Worm (Caenorhabditis elegans) whole organism, young adult: ENCODE data around the gene srxa-13.

Source experiments
- B0261.1 ChIP-seq: sonication (generic microtip); optimal IDR thresholded peaks from 2 replicates; lab custom pipeline; 2016; ENCODE audit warnings: mild to moderate bottlenecking, missing genetic modification characterization, moderate library complexity, missing compliant biosample characterization
- B0336.3 ChIP-seq: fragments of 200-800 bp; sonication (Bioruptor generic); IDR thresholded peaks from 2 replicates; pipeline ENCODE4 v1.3.6; 2022; ENCODE audit warnings: missing genetic modification characterization, missing compliant biosample characterization
- C06A6.2 ChIP-seq: fragments of 200-800 bp; sonication (Bioruptor generic); conservative IDR thresholded peaks from 2 replicates; pipeline ENCODE4 v1.3.6; 2022; ENCODE audit warnings: missing genetic modification characterization, missing compliant biosample characterization
- F33H1.4 ChIP-seq: fragments of 200-800 bp; sonication (Bioruptor generic); IDR thresholded peaks from 2 replicates; pipeline ENCODE4 v1.3.6; 2022; ENCODE audit warnings: missing genetic modification reagents, missing genetic modification characterization, missing compliant biosample characterization
- F57A8.1 ChIP-seq: fragments of 200-800 bp; sonication (Bioruptor generic); optimal IDR thresholded peaks from 2 replicates; lab custom pipeline; 2018; ENCODE audit warnings: mild to moderate bottlenecking, missing genetic modification characterization, moderate library complexity, missing compliant biosample characterization
- T07F8.4 ChIP-seq: sonication (generic microtip); optimal IDR thresholded peaks from 2 replicates; lab custom pipeline; 2016; ENCODE audit warnings: mild to moderate bottlenecking, missing genetic modification characterization, moderate library complexity, missing compliant biosample characterization
- T26A5.8 ChIP-seq: sonication (generic microtip); optimal IDR thresholded peaks from 2 replicates; lab custom pipeline; 2016; ENCODE audit warnings: missing genetic modification characterization, missing compliant biosample characterization
- Y53G8AR.9 ChIP-seq: fragments of 200-800 bp; sonication (Bioruptor generic); conservative IDR thresholded peaks from 2 replicates; pipeline ENCODE4 v1.3.6; 2022; ENCODE audit warnings: missing genetic modification reagents, missing genetic modification characterization, missing compliant biosample characterization
- Y95B8A.8 ChIP-seq: fragments of 200-800 bp; sonication (Bioruptor generic); IDR thresholded peaks from 2 replicates; pipeline ENCODE4 v1.3.6; 2022; ENCODE audit warnings: missing genetic modification reagents, missing genetic modification characterization, missing compliant biosample characterization
- ZK185.1 ChIP-seq: sonication (generic microtip); optimal IDR thresholded peaks from 2 replicates; lab custom pipeline; 2016; ENCODE audit warnings: mild to moderate bottlenecking, missing genetic modification characterization, missing compliant biosample characterization; ENCODE audit not compliant: poor library complexity, severe bottlenecking
- athp-1 ChIP-seq: sonication (generic microtip); optimal IDR thresholded peaks from 2 replicates; lab custom pipeline; 2017; ENCODE audit warnings: mild to moderate bottlenecking, missing genetic modification characterization, missing compliant biosample characterization
- attf-3 ChIP-seq: fragments of 200-800 bp; sonication (Bioruptor generic); conservative IDR thresholded peaks from 2 replicates; pipeline ENCODE4 v1.3.6; 2022; ENCODE audit warnings: missing genetic modification reagents, missing genetic modification characterization, missing compliant biosample characterization
- ccch-3 ChIP-seq: fragments of 200-800 bp; sonication (Bioruptor generic); optimal IDR thresholded peaks from 2 replicates; lab custom pipeline; 2018; ENCODE audit warnings: mild to moderate bottlenecking, missing genetic modification characterization, missing compliant biosample characterization
- cebp-1 ChIP-seq, 2 experiments: fragments of 200-800 bp in 1 of 2; sonication (Bioruptor generic) in 1 of 2; sonication (generic microtip) in 1 of 2; IDR thresholded peaks in 1 of 2; optimal IDR thresholded peaks in 1 of 2; 2 replicates each; pipeline versions ENCODE4 v1.3.6 to Lab custom; 2017 to 2022; ENCODE audit warnings: missing compliant biosample characterization in 2 of 2, missing genetic modification characterization in 2 of 2, mild to moderate bottlenecking in 1 of 2, missing genetic modification reagents in 1 of 2, moderate library complexity in 1 of 2
- cebp-2 ChIP-seq: fragments of 200-800 bp; sonication (Bioruptor generic); IDR thresholded peaks from 2 replicates; pipeline ENCODE4 v1.3.6; 2022; ENCODE audit warnings: missing genetic modification characterization, missing compliant biosample characterization
- ceh-27 ChIP-seq: fragments of 200-800 bp; sonication (Bioruptor generic); optimal IDR thresholded peaks from 2 replicates; lab custom pipeline; 2018; ENCODE audit warnings: mild to moderate bottlenecking, missing genetic modification characterization, moderate library complexity, missing compliant biosample characterization
- ceh-91 ChIP-seq: fragments of 200-800 bp; sonication (Bioruptor generic); IDR thresholded peaks from 2 replicates; pipeline ENCODE4 v1.3.6; 2022; ENCODE audit warnings: missing genetic modification reagents, missing genetic modification characterization, missing compliant biosample characterization
- dpff-1 ChIP-seq: sonication (generic microtip); optimal IDR thresholded peaks from 2 replicates; lab custom pipeline; 2017; ENCODE audit warnings: mild to moderate bottlenecking, missing genetic modification characterization, missing compliant biosample characterization
- dpl-1 ChIP-seq: fragments of 150-350 bp; optimal IDR thresholded peaks from 2 replicates; lab custom pipeline; 2014; ENCODE audit warnings: missing biosample characterization, missing genetic modification reagents, missing genetic modification characterization
- egl-18 ChIP-seq: fragments of 200-800 bp; sonication (Bioruptor generic); IDR thresholded peaks from 2 replicates; pipeline ENCODE4 v1.3.6; 2022; ENCODE audit warnings: missing genetic modification reagents, missing genetic modification characterization, missing compliant biosample characterization
- ets-4 ChIP-seq: fragments of 200-800 bp; sonication (Bioruptor generic); optimal IDR thresholded peaks from 2 replicates; lab custom pipeline; 2018; ENCODE audit warnings: mild to moderate bottlenecking, missing genetic modification characterization, missing compliant biosample characterization
- fkh-3 ChIP-seq: sonication (generic microtip); optimal IDR thresholded peaks from 2 replicates; lab custom pipeline; 2016; ENCODE audit warnings: mild to moderate bottlenecking, missing genetic modification characterization, missing compliant biosample characterization
- gei-17 ChIP-seq: fragments of 200-800 bp; sonication (Bioruptor generic); optimal IDR thresholded peaks from 2 replicates; lab custom pipeline; 2018; ENCODE audit warnings: mild to moderate bottlenecking, missing genetic modification characterization, missing compliant biosample characterization
- hmg-1.2 ChIP-seq: fragments of 200-800 bp; sonication (Bioruptor generic); IDR thresholded peaks from 2 replicates; pipeline ENCODE4 v1.3.6; 2022; ENCODE audit warnings: missing genetic modification reagents, missing genetic modification characterization, missing compliant biosample characterization
- hsf-1 ChIP-seq: fragments of 200-800 bp; sonication (Bioruptor generic); IDR thresholded peaks from 2 replicates; pipeline ENCODE4 v1.3.6; 2022; ENCODE audit warnings: missing genetic modification reagents, missing genetic modification characterization, missing compliant biosample characterization
- let-526 ChIP-seq: fragments of 200-800 bp; sonication (Bioruptor generic); IDR thresholded peaks from 2 replicates; pipeline ENCODE4 v1.3.6; 2022; ENCODE audit warnings: missing genetic modification reagents, missing genetic modification characterization, missing compliant biosample characterization
- lin-26 ChIP-seq: fragments of 200-800 bp; sonication (Bioruptor generic); IDR thresholded peaks from 2 replicates; pipeline ENCODE4 v1.3.6; 2022; ENCODE audit warnings: missing genetic modification reagents, missing genetic modification characterization, missing compliant biosample characterization
- lin-54 ChIP-seq: fragments of 200-800 bp; sonication (Bioruptor generic); optimal IDR thresholded peaks from 2 replicates; lab custom pipeline; 2018; ENCODE audit warnings: mild to moderate bottlenecking, missing genetic modification characterization, missing compliant biosample characterization
- lir-1 ChIP-seq: fragments of 200-800 bp; sonication (Bioruptor generic); conservative IDR thresholded peaks from 2 replicates; pipeline ENCODE4 v1.3.6; 2022; ENCODE audit warnings: missing genetic modification reagents, missing genetic modification characterization, missing compliant biosample characterization
- madf-6 ChIP-seq: fragments of 200-800 bp; sonication (Bioruptor generic); IDR thresholded peaks from 2 replicates; pipeline ENCODE4 v1.3.6; 2022; ENCODE audit warnings: missing genetic modification reagents, missing genetic modification characterization, missing compliant biosample characterization
- mel-28 ChIP-seq: sonication (generic microtip); optimal IDR thresholded peaks from 2 replicates; lab custom pipeline; 2016; ENCODE audit warnings: borderline replicate concordance, mild to moderate bottlenecking, missing genetic modification characterization, missing compliant biosample characterization
- mes-4 ChIP-seq: sonication (generic microtip); optimal IDR thresholded peaks from 2 replicates; lab custom pipeline; 2016; ENCODE audit warnings: missing genotype, missing genetic modification characterization, missing compliant biosample characterization
- nfyb-1 ChIP-seq: fragments of 200-800 bp; sonication (Bioruptor generic); IDR thresholded peaks from 2 replicates; pipeline ENCODE4 v1.3.6; 2022; ENCODE audit warnings: missing genetic modification reagents, missing genetic modification characterization, missing compliant biosample characterization
- nhr-179 ChIP-seq: sonication (generic microtip); optimal IDR thresholded peaks from 2 replicates; lab custom pipeline; 2016; ENCODE audit warnings: mild to moderate bottlenecking, missing genetic modification characterization, missing compliant biosample characterization
- pbrm-1 ChIP-seq: fragments of 200-800 bp; sonication (Bioruptor generic); IDR thresholded peaks from 2 replicates; pipeline ENCODE4 v1.3.6; 2022; ENCODE audit warnings: missing genetic modification reagents, missing genetic modification characterization, missing compliant biosample characterization
- rpc-1 ChIP-seq, 2 experiments: fragments of 150-350 bp in 1 of 2; sonication (generic microtip) in 1 of 2; optimal IDR thresholded peaks; 2 replicates each; lab custom pipeline; 2014 to 2018; ENCODE audit warnings: missing biosample characterization in 1 of 2, missing genetic modification characterization in 1 of 2, missing genetic modification reagents in 1 of 2, missing genotype in 1 of 2
- snpc-4 ChIP-seq, 5 experiments: fragments of 150-350 bp in 1 of 5; sonication (generic microtip) in 4 of 5; optimal IDR thresholded peaks; 2 replicates each; lab custom pipeline; 2014 to 2018; ENCODE audit warnings: missing genetic modification characterization in 5 of 5, missing biosample characterization in 3 of 5, antibody characterized with exemption in 2 of 5, mild to moderate bottlenecking in 2 of 5, missing compliant biosample characterization in 2 of 5, missing genotype in 2 of 5, moderate library complexity in 2 of 5, missing genetic modification reagents in 1 of 5
- sptf-2 ChIP-seq: fragments of 200-800 bp; sonication (Bioruptor generic); optimal IDR thresholded peaks from 2 replicates; lab custom pipeline; 2018; ENCODE audit warnings: mild to moderate bottlenecking, missing genetic modification characterization, missing compliant biosample characterization
- tbp1 ChIP-seq: fragments of 200-800 bp; sonication (Bioruptor generic); optimal IDR thresholded peaks from 2 replicates; lab custom pipeline; 2018; ENCODE audit warnings: mild to moderate bottlenecking, missing genetic modification characterization, missing compliant biosample characterization
- tbx-9 ChIP-seq: sonication (generic microtip); optimal IDR thresholded peaks from 2 replicates; lab custom pipeline; 2016; ENCODE audit warnings: borderline replicate concordance, missing genetic modification characterization, inconsistent platforms, missing compliant biosample characterization
- tlf-1 ChIP-seq: fragments of 200-800 bp; sonication (Bioruptor generic); optimal IDR thresholded peaks from 2 replicates; lab custom pipeline; 2018; ENCODE audit warnings: mild to moderate bottlenecking, missing genetic modification characterization, missing compliant biosample characterization
- unc-130 ChIP-seq: sonication (generic microtip); optimal IDR thresholded peaks from 2 replicates; lab custom pipeline; 2016; ENCODE audit warnings: missing genetic modification reagents, missing genetic modification characterization, missing compliant biosample characterization
- xnd-1 ChIP-seq: sonication (generic microtip); optimal IDR thresholded peaks from 2 replicates; lab custom pipeline; 2016; ENCODE audit warnings: missing genotype, missing genetic modification reagents, missing genetic modification characterization, missing compliant biosample characterization
- zim-3 ChIP-seq: sonication (generic microtip); optimal IDR thresholded peaks from 2 replicates; lab custom pipeline; 2017; ENCODE audit warnings: mild to moderate bottlenecking, missing genetic modification characterization, moderate library complexity, missing compliant biosample characterization
- ztf-18 ChIP-seq: sonication (generic microtip); optimal IDR thresholded peaks from 2 replicates; lab custom pipeline; 2016; ENCODE audit warnings: missing genotype, mild to moderate bottlenecking, missing genetic modification characterization, missing compliant biosample characterization
- ztf-22 ChIP-seq: fragments of 200-800 bp; sonication (Bioruptor generic); optimal IDR thresholded peaks from 2 replicates; lab custom pipeline; 2018; ENCODE audit warnings: mild to moderate bottlenecking, missing genetic modification characterization, moderate library complexity, missing compliant biosample characterization
- ztf-25 ChIP-seq: fragments of 200-800 bp; sonication (Bioruptor generic); IDR thresholded peaks from 2 replicates; pipeline ENCODE4 v1.3.6; 2022; ENCODE audit warnings: missing genetic modification reagents, missing genetic modification characterization, missing compliant biosample characterization
- ztf-3 ChIP-seq: fragments of 200-800 bp; sonication (Bioruptor generic); optimal IDR thresholded peaks from 2 replicates; lab custom pipeline; 2018; ENCODE audit warnings: mild to moderate bottlenecking, missing genetic modification characterization, missing compliant biosample characterization

srxa-13 gene

DNA sequence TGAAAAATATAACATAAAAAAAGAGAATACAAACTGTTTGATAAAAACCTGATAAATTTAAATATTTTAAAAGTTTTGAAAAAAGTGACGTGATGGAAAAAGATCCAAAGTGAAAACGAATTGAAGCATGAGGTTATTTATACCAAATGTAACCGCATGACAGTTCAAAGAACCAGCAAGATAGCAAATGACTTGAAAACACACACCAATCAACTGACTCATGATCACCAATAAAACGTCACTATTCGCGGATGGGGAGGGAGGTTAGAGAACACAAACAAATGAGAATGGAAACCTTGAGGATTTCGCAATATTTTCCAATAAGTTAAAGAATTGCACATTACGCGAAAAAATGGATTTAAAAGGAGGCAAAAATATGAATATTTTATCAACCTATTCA is 20.2 kb upstream of the srxa-13 start, which contains the start of gene C06B3.7 (continued):
- TF ChIP-seq dpl-1 (GFP tag; lab: Kevin White, UChicago) (no peak), rpc-1 (optimal IDR thresholded peaks at IDR 0.05; lab: Kevin White, UChicago) (no peak), rpc-1 (tag; optimal IDR thresholded peaks at IDR 0.05; lab: Kevin White, UChicago) (no peak), C06A6.2 (GFP tag; lab: Robert Waterston, UW) (no peak), unc-130 (GFP tag; lab: Kevin White, UChicago) (no peak), lin-26 (GFP tag; lab: Robert Waterston, UW) (no peak), zim-3 (tag; lab: Kevin White, UChicago) (no peak), dpff-1 (tag; lab: Kevin White, UChicago) (no peak), cebp-1 (GFP tag; IDR thresholded peaks at IDR 0.05; lab: Robert Waterston, UW) (peak; percentile 98), cebp-1 (tag; optimal IDR thresholded peaks at IDR 0.05; lab: Kevin White, UChicago) (peak; percentile 99), xnd-1 (tag; lab: Kevin White, UChicago) (no peak), lin-54 (no peak), Y95B8A.8 (GFP tag; lab: Robert Waterston, UW) (no peak), tbp1 (GFP tag; lab: Kevin White, UChicago) (peak; percentile 55), gei-17 (GFP tag; lab: Kevin White, UChicago) (no peak), ztf-25 (GFP tag; lab: Robert Waterston, UW) (no peak), nhr-179 (tag; lab: Kevin White, UChicago) (no peak), B0336.3 (GFP tag; lab: Robert Waterston, UW) (no peak), ccch-3 (GFP tag; lab: Kevin White, UChicago) (no peak), let-526 (GFP tag; lab: Robert Waterston, UW) (peak; percentile 81), mel-28 (tag; lab: Kevin White, UChicago) (no peak), ztf-3 (no peak), hsf-1 (GFP tag; lab: Robert Waterston, UW) (no peak), pbrm-1 (GFP tag; lab: Robert Waterston, UW) (no peak), tbx-9 (tag; lab: Kevin White, UChicago) (no peak), nfyb-1 (GFP tag; lab: Robert Waterston, UW) (peak; percentile 46; the same call in 1 of the 2 replicates), ceh-91 (no peak), ztf-18 (tag; lab: Kevin White, UChicago) (no peak), F33H1.4 (no peak), T07F8.4 (tag; lab: Kevin White, UChicago) (no peak), hmg-1.2 (no peak; the same call in 1 of the 2 replicates), Y53G8AR.9 (GFP tag; lab: Robert Waterston, UW) (no peak), tlf-1 (GFP tag; lab: Kevin White, UChicago) (peak; percentile 59), T26A5.8 (tag; lab: Kevin White, UChicago) (no peak), egl-18 (GFP tag; lab: Robert Waterston, UW) (no peak), ZK185.1 (tag; lab: Kevin White, UChicago) (peak; percentile 17), lir-1 (GFP tag; lab: Robert Waterston, UW) (peak; percentile 34; the same call in 1 of the 2 replicates), F57A8.1 (no peak), snpc-4 (GFP tag; optimal IDR thresholded peaks at IDR 0.05; lab: Kevin White, UChicago) (no peak), snpc-4 (tag; optimal IDR thresholded peaks at IDR 0.05; lab: Kevin White, UChicago) (peak in 2 of 4 experiments; percentile 1 to 51), sptf-2 (GFP tag; lab: Kevin White, UChicago) (no peak), fkh-3 (tag; lab: Kevin White, UChicago) (no peak), attf-3 (GFP tag; lab: Robert Waterston, UW) (no peak), B0261.1 (tag; lab: Kevin White, UChicago) (no peak), ztf-22 (no peak), madf-6 (GFP tag; lab: Robert Waterston, UW) (no peak), mes-4 (tag; lab: Kevin White, UChicago) (no peak), cebp-2 (no peak), ets-4 (no peak), athp-1 (no peak), ceh-27 (GFP tag; lab: Kevin White, UChicago) (peak; percentile 4)
